Fruit fly (Drosophila melanogaster): ENCODE measurements around the gene spz4.
A peak's percentile ranks its signal among the peaks of the same experiment; 100 is the strongest.

spz4 gene

dm6 chr2L:11516526-11517441, 15.3 kb downstream of the spz4 start, which contains the start of the genes Dlg5 and CG4970 (continued):
- no peak for TF ChIP-seq Trl (optimal IDR thresholded peaks at IDR 0.05)
- no peak for TF ChIP-seq Trl (GFP tag; optimal IDR thresholded peaks at IDR 0.05)
- no peak for TF ChIP-seq lbe (GFP tag; optimal IDR thresholded peaks at IDR 0.05)
- no peak for TF ChIP-seq ftz-f1 (GFP tag; optimal IDR thresholded peaks at IDR 0.05)
- TF ChIP-seq BtbVII (GFP tag; optimal IDR thresholded peaks at IDR 0.05): peak; percentile 17
- peak; percentile 60 for TF ChIP-seq HmgD (GFP tag; optimal IDR thresholded peaks at IDR 0.05)
- TF ChIP-seq Myb (GFP tag; optimal IDR thresholded peaks at IDR 0.05): peak; percentile 51
- peak; percentile 82 for TF ChIP-seq CG33213 (GFP tag; optimal IDR thresholded peaks at IDR 0.05)
- peak; percentile 78; the same call in 2 of the 4 replicates for TF ChIP-seq chinmo (GFP tag; IDR thresholded peaks at IDR 0.05; ENCODE audit: partially characterized antibody)
- TF ChIP-seq grn (GFP tag; optimal IDR thresholded peaks at IDR 0.05): peak; percentile 93
- TF ChIP-seq CG11696 (GFP tag; IDR thresholded peaks at IDR 0.05): no peak
- peak; percentile 18 for TF ChIP-seq CG13775 (GFP tag; optimal IDR thresholded peaks at IDR 0.05)
- peak; percentile 12 for TF ChIP-seq CG3995 (GFP tag; optimal IDR thresholded peaks at IDR 0.05)
- TF ChIP-seq CG6254 (GFP tag; optimal IDR thresholded peaks at IDR 0.05): no peak
- peak; percentile 37 for TF ChIP-seq CG18599 (GFP tag; optimal IDR thresholded peaks at IDR 0.05)
- peak; percentile 15; the same call in 1 of the 2 replicates for TF ChIP-seq ato (GFP tag; IDR thresholded peaks at IDR 0.05; ENCODE audit: partially characterized antibody)
- TF ChIP-seq insv (GFP tag; optimal IDR thresholded peaks at IDR 0.05): peak in 1 of 2 experiments; percentile 61
- peak; percentile 56 for TF ChIP-seq Sin3A (optimal IDR thresholded peaks at IDR 0.05)
- TF ChIP-seq CG11560 (tag; IDR thresholded peaks at IDR 0.05): peak; percentile 55; the same call in 1 of the 3 replicates
- TF ChIP-seq vnd (GFP tag; IDR thresholded peaks at IDR 0.05; ENCODE audit: partially characterized antibody): peak; percentile 55
- peak; percentile 80 for TF ChIP-seq Dll (GFP tag; IDR thresholded peaks at IDR 0.05; ENCODE audit: partially characterized antibody)
- TF ChIP-seq Dbx (GFP tag; IDR thresholded peaks at IDR 0.05): peak; percentile 27; the same call in 1 of the 3 replicates
- 0 out of 3 replicates have a peak, but pooled peaks have one; percentile 72 for TF ChIP-seq hb (GFP tag; IDR thresholded peaks at IDR 0.05; ENCODE audit: partially characterized antibody)
- peak; percentile 45; the same call in 1 of the 3 replicates for TF ChIP-seq ci (GFP tag; IDR thresholded peaks at IDR 0.05)
- TF ChIP-seq CG14710 (tag; optimal IDR thresholded peaks at IDR 0.05): peak; percentile 69
- peak; percentile 2 for TF ChIP-seq CG10147 (GFP tag; optimal IDR thresholded peaks at IDR 0.05)
- TF ChIP-seq caup (GFP tag; optimal IDR thresholded peaks at IDR 0.05; ENCODE audit: severe bottlenecking): no peak
- peak; percentile 100 for TF ChIP-seq scrt (GFP tag; optimal IDR thresholded peaks at IDR 0.05)
- TF ChIP-seq hbn (GFP tag; IDR thresholded peaks at IDR 0.05; ENCODE audit: partially characterized antibody): peak; percentile 67; the same call in 1 of the 2 replicates
- peak; percentile 61 for TF ChIP-seq kah (GFP tag; optimal IDR thresholded peaks at IDR 0.05)
- peak; percentile 29 for TF ChIP-seq Dip3 (GFP tag; optimal IDR thresholded peaks at IDR 0.05)
- no peak for TF ChIP-seq pum (GFP tag; optimal IDR thresholded peaks at IDR 0.05)
- peak; percentile 20 for TF ChIP-seq dm (GFP tag; optimal IDR thresholded peaks at IDR 0.05)

- TF ChIP-seq ewg (GFP tag; optimal IDR thresholded peaks at IDR 0.05) (no peak), CG14014 (GFP tag; IDR thresholded peaks at IDR 0.05) (no peak), CG4404 (GFP tag; IDR thresholded peaks at IDR 0.05) (no peak), CG9437 (GFP tag; optimal IDR thresholded peaks at IDR 0.05) (no peak), CG16779 (GFP tag; IDR thresholded peaks at IDR 0.05) (no peak), H2.0 (GFP tag; IDR thresholded peaks at IDR 0.05) (no peak), kah (GFP tag; optimal IDR thresholded peaks at IDR 0.05) (no peak), dan (GFP tag; IDR thresholded peaks at IDR 0.05) (no peak), CG14710 (tag; optimal IDR thresholded peaks at IDR 0.05) (no peak), CG12744 (GFP tag; optimal IDR thresholded peaks at IDR 0.05) (no peak), CG3726 (GFP tag; IDR thresholded peaks at IDR 0.05) (no peak), lbe (GFP tag; optimal IDR thresholded peaks at IDR 0.05) (no peak), Hr3 (GFP tag; optimal IDR thresholded peaks at IDR 0.05) (no peak), hb (GFP tag; IDR thresholded peaks at IDR 0.05; ENCODE audit: partially characterized antibody) (no peak), fd102C (GFP tag; optimal IDR thresholded peaks at IDR 0.05) (no peak), Eip74EF (GFP tag; optimal IDR thresholded peaks at IDR 0.05) (no peak)
These were observed 18.0 kb downstream of the spz4 start, which contains the start of gene CG14929 for dm6 chr2L:11519532-11519931. TSS of gene CG14929 (plus strand) at chr2L:11519832.
